Fruit fly (Drosophila melanogaster) whole organism, pupa: ENCODE results near the gene cbt.

Source experiments
- CG10348 ChIP-seq: fragments of 200-800 bp; sonication (Bioruptor generic); IDR thresholded peaks from 2 replicates; pipeline ENCODE4 v1.3.6; 2022; ENCODE audit warnings: missing biosample characterization, missing genetic modification characterization
- CG12605 ChIP-seq: fragments of 200-800 bp; sonication (Bioruptor generic); IDR thresholded peaks from 2 replicates; pipeline ENCODE4 v1.3.6; 2022; ENCODE audit warnings: missing biosample characterization, missing genetic modification characterization
- CG13204 ChIP-seq: fragments of 200-800 bp; sonication (Bioruptor generic); optimal IDR thresholded peaks from 2 replicates; lab custom pipeline; 2018; ENCODE audit warnings: missing biosample characterization, mild to moderate bottlenecking, missing genetic modification characterization, moderate library complexity
- CG14655 ChIP-seq: fragments of 200-800 bp; sonication (Bioruptor generic); optimal IDR thresholded peaks from 3 replicates; lab custom pipeline; 2017; ENCODE audit warnings: mild to moderate bottlenecking, missing biosample characterization, missing genetic modification reagents, missing genetic modification characterization
- CG15710 ChIP-seq: fragments of 200-800 bp; sonication (Bioruptor generic); optimal IDR thresholded peaks from 2 replicates; lab custom pipeline; 2018; ENCODE audit warnings: missing biosample characterization, mild to moderate bottlenecking, missing genetic modification characterization, moderate library complexity
- CG17806 ChIP-seq: fragments of 200-800 bp; sonication (Bioruptor generic); optimal IDR thresholded peaks from 2 replicates; lab custom pipeline; 2018; ENCODE audit warnings: missing biosample characterization, mild to moderate bottlenecking, missing genetic modification characterization, moderate library complexity
- CG32121 ChIP-seq: fragments of 200-800 bp; sonication (Bioruptor generic); IDR thresholded peaks from 2 replicates; pipeline ENCODE4 v1.3.6; 2022; ENCODE audit warnings: missing biosample characterization, missing genetic modification characterization
- CG34367 ChIP-seq: fragments of 200-800 bp; sonication (Bioruptor generic); optimal IDR thresholded peaks from 2 replicates; lab custom pipeline; 2018; ENCODE audit warnings: missing biosample characterization, mild to moderate bottlenecking, missing genetic modification characterization
- CG4496 ChIP-seq: fragments of 200-800 bp; sonication (Bioruptor generic); IDR thresholded peaks from 3 replicates; pipeline ENCODE4 v1.3.6; 2022; ENCODE audit warnings: missing biosample characterization, missing genetic modification characterization
- CG8159 ChIP-seq: fragments of 200-800 bp; sonication (Bioruptor generic); optimal IDR thresholded peaks from 3 replicates; lab custom pipeline; 2018; ENCODE audit warnings: missing biosample characterization, mild to moderate bottlenecking, missing genetic modification characterization, moderate library complexity
- CG8301 ChIP-seq: fragments of 200-800 bp; sonication (Bioruptor generic); optimal IDR thresholded peaks from 2 replicates; lab custom pipeline; 2018; ENCODE audit warnings: missing biosample characterization, mild to moderate bottlenecking, missing genetic modification characterization
- CG9948 ChIP-seq: fragments of 200-800 bp; sonication (Bioruptor generic); optimal IDR thresholded peaks from 2 replicates; lab custom pipeline; 2018; ENCODE audit warnings: missing biosample characterization, mild to moderate bottlenecking, missing genetic modification characterization, moderate library complexity
- D1 ChIP-seq: fragments of 200-800 bp; sonication (Bioruptor generic); optimal IDR thresholded peaks from 2 replicates; lab custom pipeline; 2018; ENCODE audit warnings: missing biosample characterization, mild to moderate bottlenecking, missing genetic modification characterization, moderate library complexity
- EcR ChIP-seq: fragments of 200-800 bp; sonication (Bioruptor generic); optimal IDR thresholded peaks from 3 replicates; lab custom pipeline; 2019; ENCODE audit warnings: missing biosample characterization, missing genetic modification characterization, mild to moderate bottlenecking, moderate library complexity, missing genetic modification reagents
- Ets98B ChIP-seq: fragments of 200-800 bp; sonication (Bioruptor generic); IDR thresholded peaks from 2 replicates; pipeline ENCODE4 v1.3.6; 2022; ENCODE audit warnings: missing biosample characterization, missing genetic modification characterization
- Pif1A ChIP-seq: fragments of 200-800 bp; sonication (Bioruptor generic); optimal IDR thresholded peaks from 3 replicates; lab custom pipeline; 2016; ENCODE audit warnings: missing biosample characterization, missing genetic modification characterization
- Pif1B ChIP-seq: fragments of 200-800 bp; sonication (Bioruptor generic); optimal IDR thresholded peaks from 3 replicates; lab custom pipeline; 2016; ENCODE audit warnings: missing biosample characterization, missing genetic modification characterization
- Snoo ChIP-seq: fragments of 200-800 bp; sonication (Bioruptor generic); optimal IDR thresholded peaks from 3 replicates; lab custom pipeline; 2017; ENCODE audit warnings: missing biosample characterization, mild to moderate bottlenecking, missing genetic modification characterization, inconsistent platforms
- fd96Ca ChIP-seq: fragments of 200-800 bp; sonication (Bioruptor generic); IDR thresholded peaks from 3 replicates; pipeline ENCODE4 v1.3.6; 2022; ENCODE audit warnings: missing biosample characterization, missing genetic modification characterization
- gl ChIP-seq: fragments of 200-800 bp; sonication (Bioruptor generic); optimal IDR thresholded peaks from 2 replicates; lab custom pipeline; 2018; ENCODE audit warnings: missing biosample characterization, mild to moderate bottlenecking, missing genetic modification characterization
- rn ChIP-seq: fragments of 200-800 bp; sonication (Bioruptor generic); IDR thresholded peaks from 2 replicates; pipeline ENCODE4 v1.3.6; 2022; ENCODE audit warnings: missing biosample characterization, missing genetic modification characterization

The cbt gene

DNA sequence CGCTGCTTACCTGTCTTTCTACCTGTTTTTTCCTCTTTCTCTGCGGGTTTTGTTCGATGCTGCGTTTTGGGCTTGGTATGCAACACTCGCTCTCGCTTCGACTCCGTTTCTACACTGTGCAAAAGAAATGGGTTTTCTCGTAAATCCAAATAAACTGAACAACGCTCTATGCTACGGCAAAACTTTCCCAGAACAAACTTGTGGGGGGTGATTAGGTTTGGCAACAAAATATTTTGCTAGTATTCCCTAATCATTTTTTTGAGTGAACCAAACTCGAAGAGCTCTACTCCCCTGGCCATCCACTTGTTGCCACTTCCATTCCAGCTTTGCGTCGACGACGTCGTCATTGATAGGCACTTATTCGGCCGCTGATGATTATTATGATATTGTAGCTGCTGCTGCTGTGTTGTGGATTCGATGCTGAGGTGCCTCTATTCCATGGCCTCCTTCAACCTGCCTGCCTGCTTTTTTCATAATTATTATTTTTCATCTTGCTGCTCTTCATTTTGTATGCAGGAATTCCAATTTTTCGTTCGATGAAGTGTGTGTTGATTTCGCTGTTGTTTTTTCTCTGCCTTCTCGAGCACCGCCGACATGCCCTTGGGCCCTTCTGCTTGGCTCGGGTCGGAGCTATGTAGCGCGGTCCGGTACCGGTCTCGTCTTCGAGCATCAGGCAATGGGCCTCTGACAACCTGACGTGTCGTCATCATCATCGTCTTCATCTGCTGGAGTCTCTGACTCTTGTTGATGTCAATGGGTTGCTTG lies 37.4 kb downstream of the cbt start:
- peak; percentile 89 for TF ChIP-seq CG32121 (GFP tag; lab: Robert Waterston, UW)
- peak; percentile 65 for TF ChIP-seq EcR (GFP tag; lab: Kevin White, UChicago)
- TF ChIP-seq CG4496 (GFP tag; lab: Robert Waterston, UW), result peak; percentile 96
- peak; percentile 96 for TF ChIP-seq Ets98B (GFP tag; lab: Robert Waterston, UW)
- TF ChIP-seq CG17806 (tag; lab: Kevin White, UChicago), result peak; percentile 96
- TF ChIP-seq CG13204 (GFP tag; lab: Kevin White, UChicago), result peak; percentile 89
- peak; percentile 98 for TF ChIP-seq Pif1A
- peak; percentile 93 for TF ChIP-seq CG14655 (GFP tag; lab: Kevin White, UChicago)
- TF ChIP-seq CG12605 (GFP tag; lab: Robert Waterston, UW), result peak; percentile 92
- TF ChIP-seq CG15710 (tag; lab: Kevin White, UChicago), result peak; percentile 96
- peak; percentile 90 for TF ChIP-seq rn (GFP tag; lab: Robert Waterston, UW)
- TF ChIP-seq CG8301, result peak; percentile 92
- no peak for TF ChIP-seq D1
- peak; percentile 95 for TF ChIP-seq CG34367 (tag; lab: Kevin White, UChicago)
- peak; percentile 94 for TF ChIP-seq CG9948 (tag; lab: Kevin White, UChicago)
- TF ChIP-seq Pif1B (GFP tag; lab: Kevin White, UChicago), result peak; percentile 97
- TF ChIP-seq gl (tag; lab: Kevin White, UChicago), result peak; percentile 93
- TF ChIP-seq Snoo, result peak; percentile 95
- peak; percentile 96 for TF ChIP-seq fd96Ca (GFP tag; lab: Robert Waterston, UW)
- TF ChIP-seq CG10348 (GFP tag; lab: Robert Waterston, UW), result 0 out of 2 replicates have a peak, but pooled peaks have one; percentile 36
- peak; percentile 95 for TF ChIP-seq CG8159 (tag; lab: Kevin White, UChicago)

dm6 chr2L:441455-441730 lies 38.1 kb downstream of the cbt start:
- TF ChIP-seq CG32121 (GFP tag; lab: Robert Waterston, UW), result no peak
- no peak for TF ChIP-seq Pif1B (GFP tag; lab: Kevin White, UChicago)
- no peak for TF ChIP-seq CG15710 (tag; lab: Kevin White, UChicago)
- no peak for TF ChIP-seq CG34367 (tag; lab: Kevin White, UChicago)
- TF ChIP-seq CG12605 (GFP tag; lab: Robert Waterston, UW), result no peak
- TF ChIP-seq gl (tag; lab: Kevin White, UChicago), result no peak
- no peak for TF ChIP-seq fd96Ca (GFP tag; lab: Robert Waterston, UW)
- TF ChIP-seq Snoo, result no peak
- no peak for TF ChIP-seq CG4496 (GFP tag; lab: Robert Waterston, UW)
- no peak for TF ChIP-seq rn (GFP tag; lab: Robert Waterston, UW)
- no peak for TF ChIP-seq CG10348 (GFP tag; lab: Robert Waterston, UW)
- TF ChIP-seq EcR (GFP tag; lab: Kevin White, UChicago), result no peak
- no peak for TF ChIP-seq Ets98B (GFP tag; lab: Robert Waterston, UW)
- no peak for TF ChIP-seq CG8301
- TF ChIP-seq CG14655 (GFP tag; lab: Kevin White, UChicago), result no peak
- no peak for TF ChIP-seq D1
- TF ChIP-seq CG13204 (GFP tag; lab: Kevin White, UChicago), result no peak
- no peak for TF ChIP-seq CG8159 (tag; lab: Kevin White, UChicago)
- no peak for TF ChIP-seq CG9948 (tag; lab: Kevin White, UChicago)
- no peak for TF ChIP-seq CG17806 (tag; lab: Kevin White, UChicago)
- TF ChIP-seq, all 21 proteins: peak for 0

- TF ChIP-seq CG9948 (tag; lab: Kevin White, UChicago) (peak; percentile 95), CG4496 (GFP tag; lab: Robert Waterston, UW) (no peak; the same call in 1 of the 3 replicates), Pif1A (peak; percentile 83), D1 (peak; percentile 90), Pif1B (GFP tag; lab: Kevin White, UChicago) (peak; percentile 87), EcR (GFP tag; lab: Kevin White, UChicago) (no peak), Snoo (peak; percentile 90), Ets98B (GFP tag; lab: Robert Waterston, UW) (no peak), CG17806 (tag; lab: Kevin White, UChicago) (peak; percentile 90), CG8301 (peak; percentile 72), CG12605 (GFP tag; lab: Robert Waterston, UW) (peak; percentile 20; the same call in 1 of the 2 replicates), fd96Ca (GFP tag; lab: Robert Waterston, UW) (no peak), CG32121 (GFP tag; lab: Robert Waterston, UW) (no peak), CG8159 (tag; lab: Kevin White, UChicago) (peak; percentile 94), gl (tag; lab: Kevin White, UChicago) (peak; percentile 53), CG13204 (GFP tag; lab: Kevin White, UChicago) (peak; percentile 73), rn (GFP tag; lab: Robert Waterston, UW) (no peak), CG10348 (GFP tag; lab: Robert Waterston, UW) (no peak), CG15710 (tag; lab: Kevin White, UChicago) (peak; percentile 92), CG34367 (tag; lab: Kevin White, UChicago) (peak; percentile 86), CG14655 (GFP tag; lab: Kevin White, UChicago) (peak; percentile 89)
Measured at dm6 chr2L:440638-441454, 38.6 kb downstream of the cbt start.

DNA sequence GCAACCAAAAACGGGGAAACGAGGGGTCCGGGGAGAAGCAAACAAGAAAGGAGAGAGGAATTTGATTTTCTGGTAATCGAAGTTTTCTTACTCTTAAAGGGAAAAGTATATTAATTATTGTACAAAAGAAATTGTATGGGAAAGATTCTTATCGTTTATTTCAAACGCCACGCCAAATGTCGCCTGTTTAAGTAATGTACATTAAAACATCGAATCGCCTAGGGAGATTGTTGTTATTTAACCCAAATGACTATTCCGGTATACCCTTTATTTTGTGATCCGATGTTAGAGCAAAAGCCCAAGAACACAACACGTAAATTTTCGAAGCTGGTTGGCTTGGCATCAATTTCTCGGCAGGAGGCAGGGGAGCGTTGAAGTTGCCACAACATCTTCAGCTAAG lies 40.1 kb downstream of the cbt start:
- TF ChIP-seq fd96Ca (GFP tag; lab: Robert Waterston, UW) (peak; percentile 81), CG9948 (tag; lab: Kevin White, UChicago) (peak; percentile 89), CG8301 (peak; percentile 90), Pif1B (GFP tag; lab: Kevin White, UChicago) (peak; percentile 82), CG10348 (GFP tag; lab: Robert Waterston, UW) (no peak), CG32121 (GFP tag; lab: Robert Waterston, UW) (0 out of 2 replicates have a peak, but pooled peaks have one; percentile 18), CG34367 (tag; lab: Kevin White, UChicago) (peak; percentile 76), CG13204 (GFP tag; lab: Kevin White, UChicago) (no peak), Ets98B (GFP tag; lab: Robert Waterston, UW) (peak; percentile 82), Pif1A (peak; percentile 82), CG17806 (tag; lab: Kevin White, UChicago) (peak; percentile 92), CG4496 (GFP tag; lab: Robert Waterston, UW) (peak; percentile 70), CG12605 (GFP tag; lab: Robert Waterston, UW) (peak; percentile 57), rn (GFP tag; lab: Robert Waterston, UW) (0 out of 2 replicates have a peak, but pooled peaks have one; percentile 14), CG15710 (tag; lab: Kevin White, UChicago) (peak; percentile 82), CG8159 (tag; lab: Kevin White, UChicago) (peak; percentile 87), EcR (GFP tag; lab: Kevin White, UChicago) (no peak), D1 (peak; percentile 54), Snoo (peak; percentile 85), gl (tag; lab: Kevin White, UChicago) (peak; percentile 67), CG14655 (GFP tag; lab: Kevin White, UChicago) (peak; percentile 92)
- TF ChIP-seq, all 21 proteins: peak for 18
